Worm (Caenorhabditis elegans) whole organism, L3 larva: Measurements from ENCODE around the gene C36E8.6.

Experiments used
- ceh-82 ChIP-seq: fragments of 150-350 bp; optimal IDR thresholded peaks from 2 replicates; lab custom pipeline; 2014; ENCODE audit warnings: missing biosample characterization, missing genetic modification characterization
- eor-1 ChIP-seq, 2 experiments: fragments of 150-350 bp; optimal IDR thresholded peaks; 2 replicates each; lab custom pipeline; 2014 to 2018; ENCODE audit warnings: missing biosample characterization in 2 of 2, missing genetic modification characterization in 2 of 2
- fos-1 ChIP-seq: fragments of 150-350 bp; optimal IDR thresholded peaks from 2 replicates; lab custom pipeline; 2014; ENCODE audit warnings: missing biosample characterization, missing genetic modification characterization
- nhr-12 ChIP-seq: fragments of 150-350 bp; optimal IDR thresholded peaks from 2 replicates; lab custom pipeline; 2014; ENCODE audit warnings: missing biosample characterization, missing genetic modification characterization
- nhr-237 ChIP-seq: fragments of 150-350 bp; optimal IDR thresholded peaks from 2 replicates; lab custom pipeline; 2014; ENCODE audit warnings: missing biosample characterization, missing genetic modification characterization
- nhr-25 ChIP-seq: sonication (generic microtip); optimal IDR thresholded peaks from 2 replicates; lab custom pipeline; 2017; ENCODE audit warnings: missing biosample characterization, missing genetic modification characterization
- nhr-28 ChIP-seq: fragments of 150-350 bp; optimal IDR thresholded peaks from 2 replicates; lab custom pipeline; 2014; ENCODE audit warnings: missing biosample characterization, missing genetic modification characterization
- nhr-76 ChIP-seq: fragments of 150-350 bp; sonication (generic microtip); optimal IDR thresholded peaks from 5 replicates; lab custom pipeline; 2014; ENCODE audit warnings: missing biosample characterization, missing genetic modification characterization
- snpc-4 ChIP-seq: fragments of 150-350 bp; optimal IDR thresholded peaks from 2 replicates; lab custom pipeline; 2014; ENCODE audit warnings: missing biosample characterization, missing genetic modification characterization
- unc-62 ChIP-seq: fragments of 150-350 bp; sonication (generic microtip); optimal IDR thresholded peaks from 4 replicates; lab custom pipeline; 2014; ENCODE audit warnings: missing biosample characterization, missing genetic modification reagents, missing genetic modification characterization
- ztf-11 ChIP-seq: fragments of 150-350 bp; optimal IDR thresholded peaks from 2 replicates; lab custom pipeline; 2014; ENCODE audit warnings: missing biosample characterization, missing genetic modification characterization

DNA sequence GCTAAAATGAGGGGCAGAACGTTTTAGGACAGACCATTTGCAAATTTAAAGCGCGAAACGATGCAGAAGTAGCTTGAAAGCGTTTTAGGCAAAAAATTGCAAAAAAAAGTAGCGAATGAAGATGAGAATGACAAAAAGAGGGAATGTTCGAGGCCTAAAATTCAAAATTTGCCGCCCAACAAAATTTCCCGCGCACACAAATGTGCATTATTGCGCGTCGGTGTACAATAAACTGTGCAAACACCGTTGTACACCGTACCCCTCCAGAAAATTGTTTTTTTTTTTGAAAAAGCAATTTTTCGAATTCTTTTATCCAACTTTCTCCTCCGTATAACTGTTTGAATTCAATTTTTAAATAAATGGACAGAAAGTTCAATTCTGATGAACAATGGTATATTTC is 31.9 kb downstream of the C36E8.6 start, which contains the start of gene snpc-3.4:
- TF ChIP-seq nhr-76 (tag; lab: Kevin White, UChicago) (no peak), ztf-11 (tag; lab: Kevin White, UChicago) (no peak), snpc-4 (tag; lab: Kevin White, UChicago) (peak; percentile 53), nhr-12 (tag; lab: Kevin White, UChicago) (no peak), unc-62 (GFP tag; lab: Kevin White, UChicago) (no peak), eor-1 (tag; optimal IDR thresholded peaks at IDR 0.05; lab: Kevin White, UChicago) (no peak), nhr-25 (tag; lab: Kevin White, UChicago) (peak; percentile 68), fos-1 (tag; lab: Kevin White, UChicago) (no peak), ceh-82 (tag; lab: Kevin White, UChicago) (no peak), nhr-237 (tag; lab: Kevin White, UChicago) (no peak), nhr-28 (tag; lab: Kevin White, UChicago) (no peak)
